Fruit fly (Drosophila melanogaster) whole organism, pupa: ENCODE measurements around the gene CG32483.

Experiments used
- CG12605 ChIP-seq: fragments of 200-800 bp; sonication (Bioruptor generic); IDR thresholded peaks from 2 replicates; pipeline ENCODE4 v1.3.6; 2022; ENCODE audit warnings: missing biosample characterization, missing genetic modification characterization
- CG8301 ChIP-seq: fragments of 200-800 bp; sonication (Bioruptor generic); optimal IDR thresholded peaks from 2 replicates; lab custom pipeline; 2018; ENCODE audit warnings: missing biosample characterization, mild to moderate bottlenecking, missing genetic modification characterization
- D1 ChIP-seq: fragments of 200-800 bp; sonication (Bioruptor generic); optimal IDR thresholded peaks from 2 replicates; lab custom pipeline; 2018; ENCODE audit warnings: missing biosample characterization, mild to moderate bottlenecking, missing genetic modification characterization, moderate library complexity
- EcR ChIP-seq: fragments of 200-800 bp; sonication (Bioruptor generic); optimal IDR thresholded peaks from 3 replicates; lab custom pipeline; 2019; ENCODE audit warnings: missing biosample characterization, missing genetic modification characterization, mild to moderate bottlenecking, moderate library complexity, missing genetic modification reagents
- Pif1A ChIP-seq: fragments of 200-800 bp; sonication (Bioruptor generic); optimal IDR thresholded peaks from 3 replicates; lab custom pipeline; 2016; ENCODE audit warnings: missing biosample characterization, missing genetic modification characterization
- fd96Ca ChIP-seq: fragments of 200-800 bp; sonication (Bioruptor generic); IDR thresholded peaks from 3 replicates; pipeline ENCODE4 v1.3.6; 2022; ENCODE audit warnings: missing biosample characterization, missing genetic modification characterization
- gl ChIP-seq: fragments of 200-800 bp; sonication (Bioruptor generic); optimal IDR thresholded peaks from 2 replicates; lab custom pipeline; 2018; ENCODE audit warnings: missing biosample characterization, mild to moderate bottlenecking, missing genetic modification characterization

DNA sequence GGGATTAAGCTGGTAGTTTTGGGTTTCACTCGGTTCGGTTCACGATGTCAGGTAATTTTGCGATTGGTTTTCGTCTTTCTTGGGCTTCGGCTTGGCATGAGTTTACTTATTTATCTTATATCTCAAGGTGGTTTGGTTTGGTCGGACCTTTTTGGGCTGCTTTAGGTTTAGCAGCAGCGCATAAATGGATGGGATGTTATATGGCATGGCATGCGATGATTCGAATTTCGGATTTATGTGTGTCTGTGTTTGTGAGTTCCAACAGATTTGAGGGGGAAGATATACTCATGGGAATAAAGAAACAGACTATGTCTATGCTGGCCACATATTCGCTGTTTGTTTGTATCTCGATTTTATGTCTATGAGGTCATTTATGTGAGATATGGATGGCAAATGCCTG is 7.8 kb upstream of the CG32483 start:
- TF ChIP-seq EcR (GFP tag; lab: Kevin White, UChicago) (no peak), CG12605 (GFP tag; lab: Robert Waterston, UW) (no peak), D1 (tag; lab: Kevin White, UChicago) (no peak), Pif1A (GFP tag; lab: Kevin White, UChicago) (no peak), gl (tag; lab: Kevin White, UChicago) (no peak), fd96Ca (GFP tag; lab: Robert Waterston, UW) (no peak), CG8301 (tag; lab: Kevin White, UChicago) (no peak)
